Worm (Caenorhabditis elegans): Measurements from ENCODE around the gene mig-39.

The mig-39 gene

ce11 chrIII:8417968-8418267 is 48.9 kb upstream of the mig-39 start, which contains the start of gene sor-1:
sor-1 (plus strand) TSS chrIII:8418168.
- no peak for TF ChIP-seq lin-39 (tag; optimal IDR thresholded peaks at IDR 0.05)
- TF ChIP-seq unc-55 (GFP tag; optimal IDR thresholded peaks at IDR 0.05), result no peak
- TF ChIP-seq unc-62 (GFP tag; optimal IDR thresholded peaks at IDR 0.05), result no peak
- TF ChIP-seq R02D3.7 (tag; optimal IDR thresholded peaks at IDR 0.05), result no peak
- TF ChIP-seq lin-11 (tag; optimal IDR thresholded peaks at IDR 0.05), result no peak
- TF ChIP-seq nhr-25 (tag; optimal IDR thresholded peaks at IDR 0.05), result no peak
- no peak for TF ChIP-seq alr-1 (tag; optimal IDR thresholded peaks at IDR 0.05)
- TF ChIP-seq ztf-1 (GFP tag; conservative IDR thresholded peaks at IDR 0.05), result no peak
- no peak for TF ChIP-seq zag-1 (tag; optimal IDR thresholded peaks at IDR 0.05)
- no peak for TF ChIP-seq mab-5 (tag; optimal IDR thresholded peaks at IDR 0.05)
- no peak for TF ChIP-seq ceh-16 (tag; optimal IDR thresholded peaks at IDR 0.05)
- no peak for TF ChIP-seq nhr-11 (tag; optimal IDR thresholded peaks at IDR 0.05)
- TF ChIP-seq sma-9 (GFP tag; optimal IDR thresholded peaks at IDR 0.05), result no peak
- no peak for TF ChIP-seq sma-9 (tag; optimal IDR thresholded peaks at IDR 0.05)
- no peak for TF ChIP-seq nhr-6 (tag; optimal IDR thresholded peaks at IDR 0.05)
- TF ChIP-seq egl-27 (tag; optimal IDR thresholded peaks at IDR 0.05), result no peak
- no peak for TF ChIP-seq elt-3 (tag; optimal IDR thresholded peaks at IDR 0.05)

- TF ChIP-seq nhr-21 (tag; optimal IDR thresholded peaks at IDR 0.05) (peak; percentile 49), skn-1 (tag; optimal IDR thresholded peaks at IDR 0.05) (peak; percentile 5), mbf-1 (tag; optimal IDR thresholded peaks at IDR 0.05) (no peak), nhr-6 (tag; optimal IDR thresholded peaks at IDR 0.05) (no peak), nhr-129 (tag; optimal IDR thresholded peaks at IDR 0.05) (peak; percentile 82), C34F6.9 (tag; optimal IDR thresholded peaks at IDR 0.05) (peak; percentile 79), sma-9 (GFP tag; optimal IDR thresholded peaks at IDR 0.05) (peak; percentile 36), sma-9 (tag; optimal IDR thresholded peaks at IDR 0.05) (no peak), lin-11 (tag; optimal IDR thresholded peaks at IDR 0.05) (peak; percentile 47), crh-2 (tag; optimal IDR thresholded peaks at IDR 0.05) (peak; percentile 93), unc-55 (GFP tag; optimal IDR thresholded peaks at IDR 0.05) (peak; percentile 56), F13H6.1 (tag; optimal IDR thresholded peaks at IDR 0.05) (peak; percentile 76), gmeb-1 (tag; optimal IDR thresholded peaks at IDR 0.05) (peak; percentile 60), nhr-25 (tag; optimal IDR thresholded peaks at IDR 0.05) (peak; percentile 74), ztf-11 (tag; optimal IDR thresholded peaks at IDR 0.05) (no peak), unc-39 (tag; optimal IDR thresholded peaks at IDR 0.05) (no peak), fos-1 (tag; optimal IDR thresholded peaks at IDR 0.05) (peak; percentile 59), mdl-1 (tag; optimal IDR thresholded peaks at IDR 0.05) (peak in 1 of 2 experiments; percentile 13), sma-3 (GFP tag; optimal IDR thresholded peaks at IDR 0.05) (peak; percentile 52), lsy-2 (tag; optimal IDR thresholded peaks at IDR 0.05) (peak; percentile 53 to 83), blmp-1 (tag; optimal IDR thresholded peaks at IDR 0.05; ENCODE audit: insufficient read depth) (peak; percentile 55), nhr-237 (tag; optimal IDR thresholded peaks at IDR 0.05) (no peak), nhr-23 (tag; optimal IDR thresholded peaks at IDR 0.05) (no peak)
These were observed 41.8 kb upstream of the mig-39 start for ce11 chrIII:8425076-8425475.

ce11 chrIII:8426271-8426670 is 40.6 kb upstream of the mig-39 start, which contains the start of gene cec-1:
cec-1 (plus strand) TSS chrIII:8426333.
- TF ChIP-seq lin-13 (GFP tag; optimal IDR thresholded peaks at IDR 0.05) (no peak), blmp-1 (tag; optimal IDR thresholded peaks at IDR 0.05; ENCODE audit: insufficient read depth) (peak; percentile 66), C34F6.9 (tag; optimal IDR thresholded peaks at IDR 0.05) (peak; percentile 14), lsy-2 (tag; optimal IDR thresholded peaks at IDR 0.05) (peak in 1 of 2 experiments; percentile 55), sma-9 (GFP tag; optimal IDR thresholded peaks at IDR 0.05) (no peak), sma-9 (tag; optimal IDR thresholded peaks at IDR 0.05) (no peak), nhr-6 (tag; optimal IDR thresholded peaks at IDR 0.05) (peak; percentile 7), zag-1 (tag; optimal IDR thresholded peaks at IDR 0.05) (no peak), unc-55 (GFP tag; optimal IDR thresholded peaks at IDR 0.05) (peak; percentile 32), crh-2 (tag; optimal IDR thresholded peaks at IDR 0.05) (peak; percentile 14)

ce11 chrIII:8429035-8429434 is 37.8 kb upstream of the mig-39 start, which contains the start of gene ZK1236.1:
ZK1236.1 (plus strand) TSS chrIII:8429297.
- no peak for TF ChIP-seq nhr-12 (tag; optimal IDR thresholded peaks at IDR 0.05)
- TF ChIP-seq crh-2 (tag; optimal IDR thresholded peaks at IDR 0.05), result no peak
- no peak for TF ChIP-seq nhr-10 (tag; optimal IDR thresholded peaks at IDR 0.05)
- peak in 1 of 2 experiments; percentile 18 for TF ChIP-seq lsy-2 (tag; optimal IDR thresholded peaks at IDR 0.05)
- no peak for TF ChIP-seq ztf-1 (GFP tag; conservative IDR thresholded peaks at IDR 0.05)
- TF ChIP-seq unc-55 (GFP tag; optimal IDR thresholded peaks at IDR 0.05), result peak; percentile 30
- TF ChIP-seq ceh-16 (tag; optimal IDR thresholded peaks at IDR 0.05), result no peak
- TF ChIP-seq nhr-23 (tag; optimal IDR thresholded peaks at IDR 0.05), result no peak
- TF ChIP-seq ama-1 (optimal IDR thresholded peaks at IDR 0.05), result no peak
- TF ChIP-seq lin-13 (GFP tag; optimal IDR thresholded peaks at IDR 0.05), result no peak

All from whole organism, L2 larva.